Worm (Caenorhabditis elegans): ENCODE results near the gene C35A5.4.

C35A5.4 gene

ce11 chrV:10468709-10469108 lies 28.1 kb upstream of the C35A5.4 start:
- TF ChIP-seq hmbx-1 (tag; optimal IDR thresholded peaks at IDR 0.05) (no peak), pes-1 (GFP tag; IDR thresholded peaks at IDR 0.05) (no peak), B0310.2 (tag; optimal IDR thresholded peaks at IDR 0.05) (no peak), tbx-37 (GFP tag; conservative IDR thresholded peaks at IDR 0.05) (no peak), F13C5.2 (tag; optimal IDR thresholded peaks at IDR 0.05) (no peak)

DNA sequence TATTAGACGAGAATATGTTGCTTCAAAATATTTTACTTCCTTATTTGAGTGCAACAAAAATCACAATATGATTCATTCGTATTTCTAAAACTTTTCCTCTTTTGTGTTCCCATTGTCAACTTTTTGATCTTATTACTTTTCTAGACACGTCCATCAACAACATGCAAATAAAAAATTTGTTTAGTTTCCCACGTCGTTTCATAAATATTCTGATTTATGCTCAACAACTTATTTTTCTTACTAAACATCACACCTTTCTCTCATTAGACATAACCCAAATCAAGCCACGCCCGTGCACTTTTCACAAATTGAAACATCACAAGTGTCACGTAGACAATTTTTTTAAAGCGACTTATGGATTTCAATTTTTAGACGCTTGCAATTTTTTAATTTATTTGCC lies 27.0 kb upstream of the C35A5.4 start:
- TF ChIP-seq ceh-36 (tag; optimal IDR thresholded peaks at IDR 0.05) (no peak), sea-1 (GFP tag; conservative IDR thresholded peaks at IDR 0.05) (no peak), hmbx-1 (tag; optimal IDR thresholded peaks at IDR 0.05) (no peak), ets-7 (tag; optimal IDR thresholded peaks at IDR 0.05) (no peak), hnd-1 (tag; optimal IDR thresholded peaks at IDR 0.05) (no peak)

- TF ChIP-seq ceh-36 (tag; optimal IDR thresholded peaks at IDR 0.05) (no peak), tbx-37 (GFP tag; conservative IDR thresholded peaks at IDR 0.05) (no peak), scrt-1 (GFP tag; IDR thresholded peaks at IDR 0.05) (no peak), ets-7 (tag; optimal IDR thresholded peaks at IDR 0.05) (no peak), flt-1 (GFP tag; IDR thresholded peaks at IDR 0.05) (no peak), hmg-4 (GFP tag; optimal IDR thresholded peaks at IDR 0.05) (no peak), aly-1 (tag; optimal IDR thresholded peaks at IDR 0.05) (no peak), hmbx-1 (tag; optimal IDR thresholded peaks at IDR 0.05) (no peak), sea-1 (GFP tag; conservative IDR thresholded peaks at IDR 0.05) (no peak), F13C5.2 (tag; optimal IDR thresholded peaks at IDR 0.05) (no peak)
Observed at ce11 chrV:10471007-10471406, 25.8 kb upstream of the C35A5.4 start.

ce11 chrV:10472901-10473774 lies 23.7 kb upstream of the C35A5.4 start:
- TF ChIP-seq flt-1 (GFP tag; IDR thresholded peaks at IDR 0.05): no peak
- TF ChIP-seq F13C5.2 (tag; optimal IDR thresholded peaks at IDR 0.05): no peak
- TF ChIP-seq pes-1 (GFP tag; IDR thresholded peaks at IDR 0.05): no peak
- TF ChIP-seq tra-4 (tag; optimal IDR thresholded peaks at IDR 0.05): no peak
- TF ChIP-seq B0310.2 (tag; optimal IDR thresholded peaks at IDR 0.05): no peak
- no peak for TF ChIP-seq scrt-1 (GFP tag; IDR thresholded peaks at IDR 0.05)

DNA sequence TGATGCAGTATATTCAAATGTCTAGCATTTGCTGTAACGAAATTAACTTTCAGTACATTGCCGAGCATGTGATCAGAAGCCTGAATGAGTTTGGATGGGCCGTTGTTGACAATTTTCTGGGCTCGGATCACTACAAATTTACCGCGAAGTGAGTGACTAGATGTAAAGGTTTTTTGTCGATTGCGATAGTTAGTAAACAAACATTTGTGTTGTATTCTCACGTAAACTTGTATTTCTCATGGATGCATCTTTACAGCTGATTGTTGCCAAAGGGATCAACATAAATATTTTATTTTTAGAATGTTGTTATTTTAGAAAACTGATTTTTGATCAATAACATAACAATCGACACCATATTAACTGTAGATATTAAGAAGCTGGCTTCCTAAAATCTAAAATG lies 22.8 kb upstream of the C35A5.4 start:
- TF ChIP-seq tbx-37 (GFP tag; conservative IDR thresholded peaks at IDR 0.05) (no peak), pes-1 (GFP tag; IDR thresholded peaks at IDR 0.05) (no peak), F13C5.2 (tag; optimal IDR thresholded peaks at IDR 0.05) (no peak), hnd-1 (tag; optimal IDR thresholded peaks at IDR 0.05) (no peak), sea-1 (GFP tag; conservative IDR thresholded peaks at IDR 0.05) (no peak), hmg-4 (GFP tag; optimal IDR thresholded peaks at IDR 0.05) (no peak), ceh-36 (tag; optimal IDR thresholded peaks at IDR 0.05) (no peak), B0310.2 (tag; optimal IDR thresholded peaks at IDR 0.05) (no peak), tra-4 (tag; optimal IDR thresholded peaks at IDR 0.05) (no peak)

ce11 chrV:10475421-10475820 lies 21.4 kb upstream of the C35A5.4 start:
- TF ChIP-seq tbx-11 (GFP tag; IDR thresholded peaks at IDR 0.05) (no peak), sea-1 (GFP tag; conservative IDR thresholded peaks at IDR 0.05) (no peak)

DNA sequence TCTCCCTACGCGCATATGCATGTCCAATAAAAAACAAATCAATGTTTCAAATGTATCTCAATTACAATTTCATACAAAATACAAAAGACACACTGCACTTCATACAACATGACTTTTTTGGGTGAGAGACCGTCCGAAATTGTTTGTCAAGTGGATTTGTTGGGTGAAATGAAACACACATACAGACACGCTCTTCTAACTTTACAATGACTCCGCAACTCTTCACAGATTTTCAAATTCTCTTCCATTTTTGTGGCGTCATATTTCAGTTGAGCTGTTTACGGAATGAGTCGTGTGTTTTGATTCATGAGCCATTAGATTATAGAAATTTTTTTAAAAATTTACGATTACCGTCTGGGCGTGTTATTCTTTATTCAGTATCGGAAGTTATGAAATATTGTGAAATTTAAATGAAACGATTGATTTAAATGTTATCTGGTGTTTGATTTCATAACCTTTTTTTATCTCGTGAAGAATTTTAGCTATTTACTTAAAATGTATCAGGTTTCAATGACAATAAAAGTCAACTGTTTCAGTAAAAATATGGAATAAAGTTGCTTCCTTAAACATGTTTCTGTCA lies 19.9 kb upstream of the C35A5.4 start:
- TF ChIP-seq ceh-36 (tag; optimal IDR thresholded peaks at IDR 0.05): no peak
- no peak for TF ChIP-seq ama-1 (optimal IDR thresholded peaks at IDR 0.05)
- no peak for TF ChIP-seq tbx-37 (GFP tag; conservative IDR thresholded peaks at IDR 0.05)
- no peak for TF ChIP-seq F13C5.2 (tag; optimal IDR thresholded peaks at IDR 0.05)
- no peak for TF ChIP-seq ets-7 (tag; optimal IDR thresholded peaks at IDR 0.05)
- no peak for TF ChIP-seq aly-1 (tag; optimal IDR thresholded peaks at IDR 0.05)
- TF ChIP-seq sea-1 (GFP tag; conservative IDR thresholded peaks at IDR 0.05): no peak
- TF ChIP-seq hmbx-1 (tag; optimal IDR thresholded peaks at IDR 0.05): no peak
- no peak for TF ChIP-seq hmg-4 (GFP tag; optimal IDR thresholded peaks at IDR 0.05)
- TF ChIP-seq pes-1 (GFP tag; IDR thresholded peaks at IDR 0.05): no peak

DNA sequence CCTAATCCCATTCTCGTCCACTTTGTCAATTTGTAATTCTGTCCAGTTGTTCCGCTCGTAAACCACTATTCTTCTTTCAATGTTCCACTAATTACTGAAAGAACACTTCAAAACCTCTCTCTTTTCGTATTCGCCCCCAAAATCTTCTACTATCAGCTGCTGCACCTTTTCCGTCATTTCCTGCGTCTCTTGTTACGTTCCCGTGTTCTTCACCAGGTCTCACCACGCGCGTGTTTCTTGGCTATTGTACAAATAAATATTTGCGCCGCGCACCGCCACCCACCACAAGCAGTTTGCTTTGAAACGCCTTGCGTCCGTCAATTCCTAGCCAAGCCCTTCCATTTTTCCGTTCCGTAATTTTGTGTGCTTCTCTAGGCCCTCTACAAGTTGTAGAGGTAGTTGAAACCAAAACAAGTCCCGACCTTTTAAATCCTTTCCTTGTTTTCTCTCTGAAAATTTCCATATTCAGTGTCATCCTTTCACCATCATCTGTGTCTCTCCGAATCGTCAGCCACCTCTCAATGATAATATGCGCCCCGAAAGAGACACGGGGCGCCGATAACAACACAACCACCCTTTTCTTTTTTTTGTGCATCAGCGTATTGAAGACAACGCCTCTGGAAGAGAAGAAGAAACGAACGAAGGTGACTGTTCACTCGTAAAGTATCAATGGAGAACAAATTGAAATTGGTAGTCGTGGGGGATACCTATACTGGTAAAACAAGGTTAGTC lies 18.6 kb upstream of the C35A5.4 start, which contains the start of the genes crp-1 and Y32F6B.9:
TSS of gene crp-1 (plus strand) at position 468 of the 732 bp plus-strand sequence.
TSS of gene Y32F6B.9 (plus strand) at position 603 of the 732 bp plus-strand sequence.
- TF ChIP-seq hmbx-1 (tag; optimal IDR thresholded peaks at IDR 0.05): no peak
- no peak for TF ChIP-seq F13C5.2 (tag; optimal IDR thresholded peaks at IDR 0.05)
- TF ChIP-seq scrt-1 (GFP tag; IDR thresholded peaks at IDR 0.05): no peak
- TF ChIP-seq ceh-13 (GFP tag; optimal IDR thresholded peaks at IDR 0.05): no peak
- no peak for TF ChIP-seq aly-1 (tag; optimal IDR thresholded peaks at IDR 0.05)
- no peak for TF ChIP-seq flt-1 (GFP tag; IDR thresholded peaks at IDR 0.05)
- no peak for TF ChIP-seq sea-1 (GFP tag; conservative IDR thresholded peaks at IDR 0.05)
- no peak for TF ChIP-seq ama-1 (optimal IDR thresholded peaks at IDR 0.05)
